Worm (Caenorhabditis elegans) whole organism, mixed stage, embryonic: ENCODE data around the gene Y57G11C.23.

ENCODE experiments used
- ceh-43 ChIP-seq: fragments of 200-800 bp; sonication (Bioruptor generic); optimal IDR thresholded peaks from 2 replicates; lab custom pipeline; 2018; ENCODE audit warnings: mild to moderate bottlenecking, missing genetic modification characterization, moderate library complexity, missing compliant biosample characterization
- ces-1 ChIP-seq: fragments of 150-350 bp; optimal IDR thresholded peaks from 2 replicates; lab custom pipeline; 2014; ENCODE audit warnings: missing biosample characterization, missing genetic modification reagents, missing genetic modification characterization
- cnd-1 ChIP-seq: fragments of 200-800 bp; sonication (Bioruptor generic); optimal IDR thresholded peaks from 2 replicates; lab custom pipeline; 2018; ENCODE audit warnings: mild to moderate bottlenecking, missing genetic modification characterization, missing compliant biosample characterization
- elt-1 ChIP-seq: sonication (generic microtip); optimal IDR thresholded peaks from 2 replicates; lab custom pipeline; 2017; ENCODE audit warnings: missing genetic modification characterization, mild to moderate bottlenecking, missing compliant biosample characterization, antibody characterized with exemption, moderate library complexity, borderline replicate concordance; ENCODE audit not compliant: insufficient read depth
- mep-1 ChIP-seq: fragments of 150-350 bp; optimal IDR thresholded peaks from 2 replicates; lab custom pipeline; 2017; ENCODE audit warnings: missing biosample characterization, missing genetic modification reagents, missing genetic modification characterization, inconsistent platforms
- nhr-237 ChIP-seq: fragments of 150-350 bp; optimal IDR thresholded peaks from 2 replicates; lab custom pipeline; 2014; ENCODE audit warnings: missing biosample characterization, missing genetic modification characterization
- nhr-28 ChIP-seq: fragments of 150-350 bp; optimal IDR thresholded peaks from 2 replicates; lab custom pipeline; 2014; ENCODE audit warnings: missing biosample characterization, missing genetic modification characterization
- nhr-76 ChIP-seq: sonication (generic microtip); optimal IDR thresholded peaks from 2 replicates; lab custom pipeline; 2017; ENCODE audit warnings: missing biosample characterization, missing genetic modification characterization
- pha-4 ChIP-seq: fragments of 150-350 bp; optimal IDR thresholded peaks from 2 replicates; lab custom pipeline; 2018; ENCODE audit warnings: missing biosample characterization, missing genetic modification reagents, missing genetic modification characterization
- snpc-4 ChIP-seq: fragments of 150-350 bp; optimal IDR thresholded peaks from 2 replicates; lab custom pipeline; 2014; ENCODE audit warnings: missing biosample characterization, missing genetic modification characterization
- unc-62 ChIP-seq: fragments of 150-350 bp; optimal IDR thresholded peaks from 2 replicates; lab custom pipeline; 2014; ENCODE audit warnings: missing biosample characterization, missing genetic modification reagents, missing genetic modification characterization
- ztf-11 ChIP-seq: fragments of 150-350 bp; optimal IDR thresholded peaks from 2 replicates; lab custom pipeline; 2014; ENCODE audit warnings: missing biosample characterization, missing genetic modification characterization

DNA sequence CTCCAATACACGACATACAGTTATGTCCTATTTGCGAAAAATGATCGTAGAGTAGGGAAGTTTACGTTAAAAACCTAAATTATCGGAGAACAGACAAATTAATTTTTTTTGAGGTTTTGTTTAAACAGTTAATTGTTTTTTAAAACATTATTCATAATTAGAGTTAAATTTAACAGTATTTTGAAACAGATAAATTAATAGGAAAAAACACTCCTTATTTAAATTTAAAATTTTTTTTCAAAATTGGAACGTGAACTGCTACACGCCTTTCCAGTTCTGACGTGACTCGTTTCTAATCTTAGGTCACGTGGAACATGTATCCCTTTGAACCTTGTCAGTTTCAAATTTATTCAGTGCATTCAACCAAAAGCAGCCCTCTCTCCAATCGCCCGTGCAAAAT, 7.9 kb downstream of the Y57G11C.23 start, which contains the start of gene Y57G11C.52:
- TF ChIP-seq nhr-237 (tag; lab: Kevin White, UChicago) (no peak), ztf-11 (tag; lab: Kevin White, UChicago) (no peak), nhr-76 (tag; lab: Kevin White, UChicago) (no peak), ceh-43 (no peak), pha-4 (no peak), snpc-4 (tag; lab: Kevin White, UChicago) (no peak), unc-62 (GFP tag; lab: Kevin White, UChicago) (no peak), cnd-1 (tag; lab: Kevin White, UChicago) (no peak), elt-1 (tag; lab: Kevin White, UChicago) (no peak), ces-1 (no peak), nhr-28 (tag; lab: Kevin White, UChicago) (no peak), mep-1 (tag; lab: Kevin White, UChicago) (no peak)
